Fruit fly (Drosophila melanogaster) whole organism, embryonic: ENCODE results near the gene CG9184.

Experiments used
- B-H1 ChIP-seq: fragments of 200-800 bp; sonication (Bioruptor generic); IDR thresholded peaks from 3 replicates; pipeline ENCODE4 v1.3.6; 2022; ENCODE audit warnings: missing biosample characterization, missing genetic modification characterization
- CG10654 ChIP-seq: fragments of 200-800 bp; sonication (Bioruptor generic); optimal IDR thresholded peaks from 2 replicates; lab custom pipeline; 2016; ENCODE audit warnings: missing biosample characterization, missing genetic modification characterization
- CG10979 ChIP-seq: fragments of 200-800 bp; sonication (Bioruptor generic); optimal IDR thresholded peaks from 2 replicates; lab custom pipeline; 2018; ENCODE audit warnings: missing biosample characterization, mild to moderate bottlenecking, missing genetic modification characterization, moderate library complexity
- CG11696 ChIP-seq: fragments of 200-800 bp; sonication (Bioruptor generic); IDR thresholded peaks from 2 replicates; pipeline ENCODE4 v1.3.6; 2022; ENCODE audit warnings: missing biosample characterization, missing genetic modification characterization
- CG12659 ChIP-seq: fragments of 200-800 bp; sonication (Bioruptor generic); optimal IDR thresholded peaks from 3 replicates; lab custom pipeline; 2017; ENCODE audit warnings: mild to moderate bottlenecking, missing biosample characterization, missing genetic modification reagents, missing genetic modification characterization
- CG13894 ChIP-seq: fragments of 200-800 bp; sonication (Bioruptor generic); optimal IDR thresholded peaks from 3 replicates; lab custom pipeline; 2018; ENCODE audit warnings: missing biosample characterization, mild to moderate bottlenecking, missing genetic modification characterization, moderate library complexity
- CG15011 ChIP-seq: fragments of 200-800 bp; sonication (Bioruptor generic); optimal IDR thresholded peaks from 3 replicates; lab custom pipeline; 2018; ENCODE audit warnings: missing biosample characterization, mild to moderate bottlenecking, missing genetic modification characterization
- CG16863 ChIP-seq: fragments of 200-800 bp; sonication (Bioruptor generic); optimal IDR thresholded peaks from 3 replicates; lab custom pipeline; 2016; ENCODE audit warnings: missing biosample characterization, missing genetic modification characterization
- CG17186 ChIP-seq: fragments of 200-800 bp; sonication (Bioruptor generic); optimal IDR thresholded peaks from 3 replicates; lab custom pipeline; 2017; ENCODE audit warnings: missing biosample characterization, missing genetic modification reagents, missing genetic modification characterization
- CG18262 ChIP-seq: fragments of 200-800 bp; optimal IDR thresholded peaks from 3 replicates; lab custom pipeline; 2019; ENCODE audit warnings: missing biosample characterization, mild to moderate bottlenecking, missing genetic modification characterization, moderate library complexity
- CG30020 ChIP-seq: fragments of 200-800 bp; optimal IDR thresholded peaks from 2 replicates; lab custom pipeline; 2019; ENCODE audit warnings: missing biosample characterization, mild to moderate bottlenecking, missing genetic modification characterization, moderate library complexity
- CG33557 ChIP-seq: fragments of 200-800 bp; sonication (Bioruptor generic); optimal IDR thresholded peaks from 2 replicates; lab custom pipeline; 2019; ENCODE audit warnings: missing biosample characterization, mild to moderate bottlenecking, missing genetic modification characterization, moderate library complexity
- CG4282 ChIP-seq: fragments of 200-800 bp; sonication (Bioruptor generic); optimal IDR thresholded peaks from 2 replicates; lab custom pipeline; 2016; ENCODE audit warnings: missing biosample characterization, missing genetic modification characterization
- CG4707 ChIP-seq: fragments of 200-800 bp; sonication (Bioruptor generic); optimal IDR thresholded peaks from 2 replicates; lab custom pipeline; 2018; ENCODE audit warnings: missing biosample characterization, mild to moderate bottlenecking, missing genetic modification characterization, moderate library complexity
- CG6654 ChIP-seq: fragments of 200-800 bp; sonication (Bioruptor generic); optimal IDR thresholded peaks from 2 replicates; lab custom pipeline; 2017; ENCODE audit warnings: missing biosample characterization, mild to moderate bottlenecking, missing genetic modification characterization
- CG6813 ChIP-seq: fragments of 200-800 bp; sonication (Bioruptor generic); optimal IDR thresholded peaks from 2 replicates; lab custom pipeline; 2017; ENCODE audit warnings: missing biosample characterization, missing genetic modification characterization, mild to moderate bottlenecking, moderate library complexity, missing genetic modification reagents
- CG6854 ChIP-seq: fragments of 200-800 bp; sonication (Bioruptor generic); optimal IDR thresholded peaks from 3 replicates; lab custom pipeline; 2017; ENCODE audit warnings: missing biosample characterization, mild to moderate bottlenecking, missing genetic modification characterization
- CG7786 ChIP-seq: fragments of 200-800 bp; sonication (Bioruptor generic); optimal IDR thresholded peaks from 2 replicates; lab custom pipeline; 2016; ENCODE audit warnings: missing biosample characterization, missing genetic modification characterization
- CG8281 ChIP-seq: fragments of 200-800 bp; sonication (Bioruptor generic); optimal IDR thresholded peaks from 2 replicates; lab custom pipeline; 2018; ENCODE audit warnings: missing biosample characterization, mild to moderate bottlenecking, missing genetic modification characterization, moderate library complexity
- CG9817 ChIP-seq: fragments of 200-800 bp; sonication (Bioruptor generic); optimal IDR thresholded peaks from 2 replicates; lab custom pipeline; 2018; ENCODE audit warnings: missing biosample characterization, mild to moderate bottlenecking, missing genetic modification characterization, moderate library complexity
- CTCF ChIP-seq: fragments of 200-800 bp; sonication (Bioruptor generic); optimal IDR thresholded peaks from 2 replicates; lab custom pipeline; 2017; ENCODE audit warnings: missing biosample characterization, mild to moderate bottlenecking, missing genetic modification characterization, moderate library complexity
- CkIIα-i1 ChIP-seq: fragments of 200-800 bp; sonication (Bioruptor generic); IDR thresholded peaks from 2 replicates; pipeline ENCODE4 v1.3.6; 2022; ENCODE audit warnings: missing biosample characterization, missing genetic modification characterization
- GATAe ChIP-seq: fragments of 200-800 bp; sonication (Bioruptor generic); conservative IDR thresholded peaks from 2 replicates; pipeline ENCODE4 v1.3.6; 2022; ENCODE audit warnings: missing biosample characterization, missing genetic modification characterization
- Gsc ChIP-seq: fragments of 200-800 bp; sonication (Bioruptor generic); IDR thresholded peaks from 2 replicates; pipeline ENCODE4 v1.3.6; 2022; ENCODE audit warnings: missing biosample characterization, missing genetic modification characterization
- H15 ChIP-seq: fragments of 200-800 bp; sonication (Bioruptor generic); IDR thresholded peaks from 3 replicates; pipeline ENCODE4 v1.3.6; 2022; ENCODE audit warnings: missing biosample characterization, missing genetic modification characterization
- HmgD ChIP-seq: fragments of 200-800 bp; sonication (Bioruptor generic); optimal IDR thresholded peaks from 3 replicates; lab custom pipeline; 2016; ENCODE audit warnings: missing biosample characterization, missing genetic modification characterization
- Hmr ChIP-seq: fragments of 200-800 bp; sonication (Bioruptor generic); optimal IDR thresholded peaks from 3 replicates; lab custom pipeline; 2017; ENCODE audit warnings: mild to moderate bottlenecking, missing biosample characterization, missing genetic modification reagents, missing genetic modification characterization
- Hr78 ChIP-seq, 2 experiments: fragments of 200-800 bp in 1 of 2; fragments of >200 bp in 1 of 2; sonication (Bioruptor generic) in 1 of 2; optimal IDR thresholded peaks; 2 replicates each; lab custom pipeline; 2017 to 2019; ENCODE audit warnings: missing biosample characterization in 2 of 2, missing genetic modification characterization in 2 of 2, mild to moderate bottlenecking in 1 of 2, moderate library complexity in 1 of 2
- MBD-R2 ChIP-seq: fragments of 200-800 bp; sonication (Bioruptor generic); IDR thresholded peaks from 2 replicates; pipeline ENCODE4 v1.3.6; 2022; ENCODE audit warnings: missing biosample characterization, missing genetic modification characterization
- NfI ChIP-seq: fragments of 200-800 bp; sonication (Bioruptor generic); optimal IDR thresholded peaks from 3 replicates; lab custom pipeline; 2018; ENCODE audit warnings: missing biosample characterization, mild to moderate bottlenecking, missing genetic modification characterization, moderate library complexity
- Sox102F ChIP-seq: fragments of 200-800 bp; sonication (Bioruptor generic); optimal IDR thresholded peaks from 2 replicates; lab custom pipeline; 2018; ENCODE audit warnings: missing biosample characterization, mild to moderate bottlenecking, missing genetic modification characterization, moderate library complexity
- Spps ChIP-seq: fragments of 200-800 bp; sonication (Bioruptor generic); optimal IDR thresholded peaks from 2 replicates; lab custom pipeline; 2018; ENCODE audit warnings: missing biosample characterization, mild to moderate bottlenecking, missing genetic modification characterization
- ab ChIP-seq: fragments of 200-800 bp; sonication (Bioruptor generic); optimal IDR thresholded peaks from 2 replicates; lab custom pipeline; 2016; ENCODE audit warnings: missing biosample characterization, missing genetic modification characterization
- ase ChIP-seq: fragments of 200-800 bp; sonication (Bioruptor generic); IDR thresholded peaks from 3 replicates; pipeline ENCODE4 v1.3.6; 2022; ENCODE audit warnings: missing biosample characterization, missing genetic modification characterization
- az2 ChIP-seq: fragments of 200-800 bp; sonication (Bioruptor generic); optimal IDR thresholded peaks from 3 replicates; lab custom pipeline; 2016; ENCODE audit warnings: missing biosample characterization, missing genetic modification characterization
- bigmax ChIP-seq: fragments of 200-800 bp; sonication (Bioruptor generic); optimal IDR thresholded peaks from 2 replicates; lab custom pipeline; 2018; ENCODE audit warnings: missing biosample characterization, mild to moderate bottlenecking, missing genetic modification characterization
- cad ChIP-seq: fragments of >200 bp; optimal IDR thresholded peaks from 2 replicates; lab custom pipeline; 2017; ENCODE audit warnings: missing biosample characterization, missing genetic modification characterization
- ftz-f1 ChIP-seq: fragments of 200-800 bp; sonication (Bioruptor generic); optimal IDR thresholded peaks from 2 replicates; lab custom pipeline; 2016; ENCODE audit warnings: missing biosample characterization, missing genetic modification characterization
- grau ChIP-seq: fragments of 200-800 bp; optimal IDR thresholded peaks from 3 replicates; lab custom pipeline; 2019; ENCODE audit warnings: missing biosample characterization, mild to moderate bottlenecking, missing genetic modification characterization, moderate library complexity
- kah ChIP-seq: fragments of 200-800 bp; sonication (Bioruptor generic); optimal IDR thresholded peaks from 2 replicates; lab custom pipeline; 2018; ENCODE audit warnings: missing biosample characterization, mild to moderate bottlenecking, missing genetic modification characterization
- kay ChIP-seq: fragments of 200-800 bp; sonication (Bioruptor generic); optimal IDR thresholded peaks from 2 replicates; lab custom pipeline; 2016; ENCODE audit warnings: missing biosample characterization, missing genetic modification characterization
- onecut ChIP-seq: fragments of 200-800 bp; sonication (Bioruptor generic); IDR thresholded peaks from 2 replicates; pipeline ENCODE4 v1.3.6; 2022; ENCODE audit warnings: missing biosample characterization, missing genetic modification characterization
- org-1 ChIP-seq: fragments of 200-800 bp; sonication (Bioruptor generic); optimal IDR thresholded peaks from 2 replicates; lab custom pipeline; 2017; ENCODE audit warnings: missing biosample characterization, missing genetic modification characterization
- pb ChIP-seq: fragments of 200-800 bp; sonication (Bioruptor generic); optimal IDR thresholded peaks from 3 replicates; lab custom pipeline; 2016; ENCODE audit warnings: missing biosample characterization, missing genetic modification characterization
- pfk ChIP-seq: fragments of 200-800 bp; sonication (Bioruptor generic); optimal IDR thresholded peaks from 2 replicates; lab custom pipeline; 2018; ENCODE audit warnings: missing biosample characterization, mild to moderate bottlenecking, missing genetic modification characterization, moderate library complexity
- pros ChIP-seq: fragments of 200-800 bp; sonication (Bioruptor generic); optimal IDR thresholded peaks from 3 replicates; lab custom pipeline; 2019; ENCODE audit warnings: missing biosample characterization, mild to moderate bottlenecking, missing genetic modification characterization, moderate library complexity
- repo ChIP-seq: fragments of 200-800 bp; sonication (Bioruptor generic); optimal IDR thresholded peaks from 2 replicates; lab custom pipeline; 2016; ENCODE audit warnings: missing biosample characterization, missing genetic modification characterization
- tna ChIP-seq: fragments of 200-800 bp; sonication (Bioruptor generic); IDR thresholded peaks from 2 replicates; pipeline ENCODE4 v1.3.6; 2022; ENCODE audit warnings: missing biosample characterization, missing genetic modification characterization; ENCODE audit not compliant: partially characterized antibody
- trh ChIP-seq: fragments of 200-800 bp; sonication (Bioruptor generic); optimal IDR thresholded peaks from 2 replicates; lab custom pipeline; 2016; ENCODE audit warnings: missing biosample characterization, missing genetic modification characterization
- vfl ChIP-seq: fragments of 200-800 bp; sonication (Bioruptor generic); optimal IDR thresholded peaks from 2 replicates; lab custom pipeline; 2016; ENCODE audit warnings: missing biosample characterization, missing genetic modification characterization
- vvl ChIP-seq: fragments of 200-800 bp; sonication (Bioruptor generic); IDR thresholded peaks from 2 replicates; pipeline ENCODE4 v1.3.6; 2022; ENCODE audit warnings: missing biosample characterization, missing genetic modification characterization
- zfh2 ChIP-seq: fragments of 200-800 bp; sonication (Bioruptor generic); optimal IDR thresholded peaks from 2 replicates; lab custom pipeline; 2016; ENCODE audit warnings: missing biosample characterization, missing genetic modification characterization

The CG9184 gene

dm6 chr3L:1323136-1323535 lies 530 bp upstream of the CG9184 start (continued):
- TF ChIP-seq CG18262 (peak; percentile 85), Spps (peak; percentile 80), az2 (peak; percentile 76), CG10654 (GFP tag; lab: Kevin White, UChicago) (peak; percentile 49), B-H1 (GFP tag; lab: Robert Waterston, UW) (peak; percentile 60), CkIIα-i1 (no peak), CG6854 (no peak), CG33557 (GFP tag; lab: Kevin White, UChicago) (peak; percentile 88), CG10979 (tag; lab: Kevin White, UChicago) (peak; percentile 88), CG4707 (GFP tag; lab: Kevin White, UChicago) (peak; percentile 57), zfh2 (no peak), HmgD (GFP tag; lab: Kevin White, UChicago) (peak; percentile 10), CG9817 (tag; lab: Kevin White, UChicago) (peak; percentile 18), CG7786 (GFP tag; lab: Kevin White, UChicago) (peak; percentile 62), vfl (GFP tag; lab: Kevin White, UChicago) (no peak), CG16863 (GFP tag; lab: Kevin White, UChicago) (peak; percentile 81), CG17186 (peak; percentile 31), Hmr (GFP tag; lab: Kevin White, UChicago) (no peak), ab (GFP tag; lab: Kevin White, UChicago) (no peak), GATAe (GFP tag; lab: Robert Waterston, UW) (0 out of 2 replicates have a peak, but pooled peaks have one; percentile 15), org-1 (GFP tag; lab: Kevin White, UChicago) (peak; percentile 37), Gsc (GFP tag; lab: Robert Waterston, UW) (no peak), CG11696 (GFP tag; lab: Robert Waterston, UW) (peak; percentile 54; the same call in 1 of the 2 replicates), CG6654 (peak; percentile 37), CG6813 (peak; percentile 59), kay (GFP tag; lab: Kevin White, UChicago) (peak; percentile 24), pb (GFP tag; lab: Kevin White, UChicago) (peak; percentile 51), ftz-f1 (GFP tag; lab: Kevin White, UChicago) (no peak), onecut (peak; percentile 62), trh (GFP tag; lab: Kevin White, UChicago) (peak; percentile 24), Hr78 (GFP tag; optimal IDR thresholded peaks at IDR 0.05; lab: Kevin White, UChicago) (peak in 1 of 2 experiments; percentile 85), repo (no peak), vvl (GFP tag; lab: Robert Waterston, UW) (peak; percentile 76), CG30020 (tag; lab: Kevin White, UChicago) (peak; percentile 43), ase (GFP tag; lab: Robert Waterston, UW) (0 out of 3 replicates have a peak, but pooled peaks have one; percentile 13), bigmax (GFP tag; lab: Kevin White, UChicago) (no peak), CG8281 (peak; percentile 20), CG15011 (GFP tag; lab: Kevin White, UChicago) (no peak), CG13894 (tag; lab: Kevin White, UChicago) (no peak), H15 (peak; percentile 66; the same call in 2 of the 3 replicates), CG4282 (no peak), grau (tag; lab: Kevin White, UChicago) (peak; percentile 77), kah (no peak), pfk (GFP tag; lab: Kevin White, UChicago) (no peak), MBD-R2 (GFP tag; lab: Robert Waterston, UW) (no peak), tna (GFP tag; lab: Robert Waterston, UW) (no peak), Sox102F (no peak), NfI (GFP tag; lab: Kevin White, UChicago) (peak; percentile 68), cad (GFP tag; lab: Kevin White, UChicago) (no peak), CTCF (GFP tag; lab: Kevin White, UChicago) (no peak), pros (peak; percentile 11), CG12659 (GFP tag; lab: Kevin White, UChicago) (peak; percentile 50)
